3 worm cellular contexts compared by ENCODE assay signal in genomic region chrII:23025-23424, ce11.
A peak's percentile ranks its signal among the peaks of the same experiment; 100 is the strongest.
TF ChIP-seq lines count a peak whose summit lies in the region.

Gene sqt-2 (plus strand): TSS chrII:23325.

TF ChIP-seq in whole organism, L1 larva, 84 proteins besides CTCF, POLR2A, EP300 and RAD21:
- TF ChIP-seq nhr-84 (tag; optimal IDR thresholded peaks at IDR 0.05; lab: Kevin White, UChicago) (no peak), blmp-1 (tag; optimal IDR thresholded peaks at IDR 0.05; lab: Kevin White, UChicago) (peak; percentile 38), nhr-85 (tag; lab: Kevin White, UChicago) (peak; percentile 59), lin-35 (GFP tag; optimal IDR thresholded peaks at IDR 0.05; lab: Kevin White, UChicago) (no peak), nhr-76 (tag; optimal IDR thresholded peaks at IDR 0.05; lab: Kevin White, UChicago) (no peak), nhr-28 (tag; optimal IDR thresholded peaks at IDR 0.05; lab: Kevin White, UChicago) (no peak), sptf-1 (tag; optimal IDR thresholded peaks at IDR 0.05; lab: Kevin White, UChicago) (no peak), sox-4 (tag; optimal IDR thresholded peaks at IDR 0.05; lab: Kevin White, UChicago) (no peak), lin-39 (tag; optimal IDR thresholded peaks at IDR 0.05; lab: Kevin White, UChicago) (no peak), ztf-11 (tag; optimal IDR thresholded peaks at IDR 0.05; lab: Kevin White, UChicago) (no peak), elt-3 (tag; optimal IDR thresholded peaks at IDR 0.05; lab: Kevin White, UChicago) (no peak)
TF ChIP-seq in whole organism, L1 larva: peak in this region for 2.

TF ChIP-seq in whole organism, L2 larva, 48 proteins besides CTCF, POLR2A, EP300 and RAD21:
- TF ChIP-seq ama-1 (optimal IDR thresholded peaks at IDR 0.05; lab: Kevin White, UChicago) (peak; percentile 13), skn-1 (tag; optimal IDR thresholded peaks at IDR 0.05; lab: Kevin White, UChicago) (no peak), unc-55 (GFP tag; optimal IDR thresholded peaks at IDR 0.05; lab: Kevin White, UChicago) (no peak), C34F6.9 (tag; optimal IDR thresholded peaks at IDR 0.05; lab: Kevin White, UChicago) (no peak), nhr-21 (tag; optimal IDR thresholded peaks at IDR 0.05; lab: Kevin White, UChicago) (peak; percentile 25), nhr-25 (tag; optimal IDR thresholded peaks at IDR 0.05; lab: Kevin White, UChicago) (no peak), nhr-6 (tag; optimal IDR thresholded peaks at IDR 0.05; lab: Kevin White, UChicago) (peak; percentile 37), nhr-11 (tag; optimal IDR thresholded peaks at IDR 0.05; lab: Kevin White, UChicago) (no peak), nhr-23 (tag; optimal IDR thresholded peaks at IDR 0.05; lab: Kevin White, UChicago) (no peak), nhr-12 (tag; optimal IDR thresholded peaks at IDR 0.05; lab: Kevin White, UChicago) (no peak)

TF ChIP-seq in whole organism, L3 larva, 47 proteins besides CTCF, POLR2A, EP300 and RAD21:
- TF ChIP-seq nhr-43 (tag; optimal IDR thresholded peaks at IDR 0.05; lab: Kevin White, UChicago; ENCODE audit: poor library complexity, severe bottlenecking) = peak; percentile 49
- TF ChIP-seq nhr-237 (tag; optimal IDR thresholded peaks at IDR 0.05; lab: Kevin White, UChicago) = no peak
- TF ChIP-seq nhr-23 (tag; optimal IDR thresholded peaks at IDR 0.05; lab: Kevin White, UChicago) = peak; percentile 18
- peak; percentile 39 for TF ChIP-seq nhr-25 (tag; optimal IDR thresholded peaks at IDR 0.05; lab: Kevin White, UChicago)
TF ChIP-seq in whole organism, L3 larva: peak in this region for 3.

Comparison
In these comparisons a context has a peak if more than half of its experiments do, and no peak if none do; other contexts are left out.
1. Of the 22 proteins assayed by ChIP-seq in both whole organism, L1 larva and whole organism, L2 larva: peak only in whole organism, L1 larva: blmp-1; only in whole organism, L2 larva: ama-1; in both: none; in neither: 20.